Fruit fly (Drosophila melanogaster) whole organism, embryonic: Measurements from ENCODE around the gene Ran-like.
A peak's percentile ranks its signal among the peaks of the same experiment; 100 is the strongest.

ENCODE experiments used
- Adf1 ChIP-seq: fragments of 200-800 bp; sonication (Bioruptor generic); IDR thresholded peaks from 2 replicates; pipeline ENCODE4 v1.3.6; 2022; ENCODE audit warnings: missing biosample characterization, missing genetic modification characterization
- Asciz ChIP-seq: fragments of 200-800 bp; sonication (Bioruptor generic); optimal IDR thresholded peaks from 2 replicates; lab custom pipeline; 2017; ENCODE audit warnings: missing biosample characterization, mild to moderate bottlenecking, missing genetic modification characterization, missing genetic modification reagents
- Atf3 ChIP-seq: fragments of 200-800 bp; sonication (Bioruptor generic); optimal IDR thresholded peaks from 3 replicates; lab custom pipeline; 2016; ENCODE audit warnings: missing biosample characterization, missing genetic modification characterization
- BEAF-32 ChIP-seq: fragments of 200-800 bp; sonication (Bioruptor generic); optimal IDR thresholded peaks from 3 replicates; lab custom pipeline; 2017; ENCODE audit warnings: missing biosample characterization, missing genetic modification characterization, mild to moderate bottlenecking, moderate library complexity, missing genetic modification reagents
- CG11085 ChIP-seq: fragments of 200-800 bp; sonication (Bioruptor generic); IDR thresholded peaks from 2 replicates; pipeline ENCODE4 v1.3.6; 2022; ENCODE audit warnings: missing biosample characterization, missing genetic modification characterization
- CG11247 ChIP-seq: fragments of 200-800 bp; sonication (Bioruptor generic); IDR thresholded peaks from 2 replicates; pipeline ENCODE4 v1.3.6; 2022; ENCODE audit warnings: missing biosample characterization, missing genetic modification characterization
- CG15479 ChIP-seq: fragments of 200-800 bp; sonication (Bioruptor generic); optimal IDR thresholded peaks from 3 replicates; lab custom pipeline; 2019; ENCODE audit warnings: missing biosample characterization, mild to moderate bottlenecking, missing genetic modification characterization, moderate library complexity
- CG31441 ChIP-seq: fragments of 200-800 bp; sonication (Bioruptor generic); IDR thresholded peaks from 2 replicates; pipeline ENCODE4 v1.3.6; 2022; ENCODE audit warnings: missing biosample characterization, missing genetic modification characterization
- CG32532 ChIP-seq: fragments of 200-800 bp; sonication (Bioruptor generic); IDR thresholded peaks from 2 replicates; pipeline ENCODE4 v1.3.6; 2022; ENCODE audit warnings: missing biosample characterization, missing genetic modification characterization
- CG5180 ChIP-seq: fragments of 200-800 bp; sonication (Bioruptor generic); optimal IDR thresholded peaks from 3 replicates; lab custom pipeline; 2017; ENCODE audit warnings: missing biosample characterization, missing genetic modification characterization, mild to moderate bottlenecking, moderate library complexity, missing genetic modification reagents
- CG7745 ChIP-seq: fragments of 200-800 bp; sonication (Bioruptor generic); optimal IDR thresholded peaks from 2 replicates; lab custom pipeline; 2018; ENCODE audit warnings: missing biosample characterization, mild to moderate bottlenecking, missing genetic modification characterization, moderate library complexity
- CG7963 ChIP-seq: fragments of 200-800 bp; sonication (Bioruptor generic); IDR thresholded peaks from 3 replicates; pipeline ENCODE4 v1.3.6; 2022; ENCODE audit warnings: missing biosample characterization, missing genetic modification characterization; ENCODE audit not compliant: partially characterized antibody
- CG8924 ChIP-seq: fragments of 200-800 bp; optimal IDR thresholded peaks from 3 replicates; lab custom pipeline; 2019; ENCODE audit warnings: missing biosample characterization, mild to moderate bottlenecking, missing genetic modification characterization, moderate library complexity
- Chrac-16 ChIP-seq: fragments of 200-800 bp; sonication (Bioruptor generic); optimal IDR thresholded peaks from 3 replicates; lab custom pipeline; 2016; ENCODE audit warnings: missing biosample characterization, missing genetic modification characterization
- D19A ChIP-seq: fragments of 200-800 bp; optimal IDR thresholded peaks from 3 replicates; lab custom pipeline; 2019; ENCODE audit warnings: missing biosample characterization, mild to moderate bottlenecking, missing genetic modification characterization, moderate library complexity
- D19B ChIP-seq: fragments of 200-800 bp; sonication (Bioruptor generic); optimal IDR thresholded peaks from 2 replicates; lab custom pipeline; 2017; ENCODE audit warnings: missing biosample characterization, mild to moderate bottlenecking, missing genetic modification characterization
- MESR4 ChIP-seq: fragments of 200-800 bp; sonication (Bioruptor generic); optimal IDR thresholded peaks from 2 replicates; lab custom pipeline; 2018; ENCODE audit warnings: missing biosample characterization, mild to moderate bottlenecking, missing genetic modification characterization, moderate library complexity
- Max ChIP-seq: fragments of 200-800 bp; sonication (Bioruptor generic); optimal IDR thresholded peaks from 2 replicates; lab custom pipeline; 2016; ENCODE audit warnings: missing biosample characterization, mild to moderate bottlenecking, missing genetic modification characterization
- Med ChIP-seq: fragments of 200-800 bp; sonication (Bioruptor generic); peaks from one replicate; lab custom pipeline; 2016; ENCODE audit warnings: missing biosample characterization, missing genetic modification characterization, mild to moderate bottlenecking, inconsistent platforms, moderate library complexity
- cg ChIP-seq: fragments of 200-800 bp; sonication (Bioruptor generic); optimal IDR thresholded peaks from 3 replicates; lab custom pipeline; 2019; ENCODE audit warnings: missing biosample characterization, mild to moderate bottlenecking, missing genetic modification characterization, moderate library complexity
- esg ChIP-seq: fragments of 200-800 bp; sonication (Bioruptor generic); conservative IDR thresholded peaks from 2 replicates; pipeline ENCODE4 v1.3.6; 2022; ENCODE audit warnings: missing biosample characterization, missing genetic modification characterization
- fru ChIP-seq: fragments of >200 bp; optimal IDR thresholded peaks from 2 replicates; lab custom pipeline; 2017
- gfzf ChIP-seq: fragments of 200-800 bp; sonication (Bioruptor generic); optimal IDR thresholded peaks from 2 replicates; lab custom pipeline; 2016; ENCODE audit warnings: missing biosample characterization, mild to moderate bottlenecking, missing genetic modification characterization, moderate library complexity
- insv ChIP-seq, 2 experiments: fragments of 200-800 bp; sonication (Bioruptor generic); optimal IDR thresholded peaks; 3 replicates each; lab custom pipeline; 2016 to 2018; ENCODE audit warnings: missing biosample characterization in 2 of 2, missing genetic modification characterization in 2 of 2
- jing ChIP-seq: fragments of 200-800 bp; sonication (Bioruptor generic); optimal IDR thresholded peaks from 2 replicates; lab custom pipeline; 2018; ENCODE audit warnings: missing biosample characterization, mild to moderate bottlenecking, missing genetic modification characterization
- lab ChIP-seq: fragments of 200-800 bp; sonication (Bioruptor generic); optimal IDR thresholded peaks from 3 replicates; lab custom pipeline; 2017; ENCODE audit warnings: missing biosample characterization, missing genetic modification characterization, mild to moderate bottlenecking, moderate library complexity, missing genetic modification reagents
- lola ChIP-seq, 3 experiments: fragments of >200 bp in 2 of 3; fragments of 200-800 bp in 1 of 3; sonication (Bioruptor generic) in 1 of 3; optimal IDR thresholded peaks; 2 replicates each; lab custom pipeline; 2017 to 2019; ENCODE audit warnings: missing biosample characterization in 3 of 3, missing genetic modification characterization in 3 of 3, mild to moderate bottlenecking in 1 of 3, moderate library complexity in 1 of 3
- lov ChIP-seq, 2 experiments: fragments of 200-800 bp in 1 of 2; fragments of >200 bp in 1 of 2; sonication (Bioruptor generic) in 1 of 2; IDR thresholded peaks in 1 of 2; optimal IDR thresholded peaks in 1 of 2; 2 replicates in 1 of 2; 3 replicates in 1 of 2; pipeline versions ENCODE4 v1.3.6 to Lab custom; 2017 to 2022; ENCODE audit warnings: missing biosample characterization in 1 of 2, missing genetic modification characterization in 1 of 2
- luna ChIP-seq: fragments of 200-800 bp; sonication (Bioruptor generic); optimal IDR thresholded peaks from 2 replicates; lab custom pipeline; 2016; ENCODE audit warnings: missing biosample characterization, missing genetic modification characterization
- mirr ChIP-seq: fragments of 200-800 bp; sonication (Bioruptor generic); optimal IDR thresholded peaks from 3 replicates; lab custom pipeline; 2018; ENCODE audit warnings: missing biosample characterization, mild to moderate bottlenecking, missing genetic modification characterization
- nom ChIP-seq: fragments of 200-800 bp; sonication (Bioruptor generic); optimal IDR thresholded peaks from 2 replicates; lab custom pipeline; 2017; ENCODE audit warnings: missing biosample characterization, missing genetic modification characterization, mild to moderate bottlenecking, moderate library complexity, missing genetic modification reagents
- p53 ChIP-seq: fragments of 200-800 bp; sonication (Bioruptor generic); optimal IDR thresholded peaks from 2 replicates; lab custom pipeline; 2016; ENCODE audit warnings: missing biosample characterization, missing genetic modification characterization
- salm ChIP-seq: fragments of 200-800 bp; sonication (Bioruptor generic); optimal IDR thresholded peaks from 2 replicates; lab custom pipeline; 2018; ENCODE audit warnings: missing biosample characterization, mild to moderate bottlenecking, missing genetic modification characterization
- sens ChIP-seq: fragments of 200-800 bp; sonication (Bioruptor generic); peaks from one replicate; lab custom pipeline; 2016; ENCODE audit warnings: missing biosample characterization, missing genetic modification characterization
- slp2 ChIP-seq: fragments of 200-800 bp; sonication (Bioruptor generic); optimal IDR thresholded peaks from 2 replicates; lab custom pipeline; 2016; ENCODE audit warnings: missing biosample characterization, missing genetic modification characterization
- sob ChIP-seq: fragments of 200-800 bp; sonication (Bioruptor generic); IDR thresholded peaks from 2 replicates; pipeline ENCODE4 v1.3.6; 2022; ENCODE audit warnings: missing biosample characterization, missing genetic modification characterization

Gene Ran-like

DNA sequence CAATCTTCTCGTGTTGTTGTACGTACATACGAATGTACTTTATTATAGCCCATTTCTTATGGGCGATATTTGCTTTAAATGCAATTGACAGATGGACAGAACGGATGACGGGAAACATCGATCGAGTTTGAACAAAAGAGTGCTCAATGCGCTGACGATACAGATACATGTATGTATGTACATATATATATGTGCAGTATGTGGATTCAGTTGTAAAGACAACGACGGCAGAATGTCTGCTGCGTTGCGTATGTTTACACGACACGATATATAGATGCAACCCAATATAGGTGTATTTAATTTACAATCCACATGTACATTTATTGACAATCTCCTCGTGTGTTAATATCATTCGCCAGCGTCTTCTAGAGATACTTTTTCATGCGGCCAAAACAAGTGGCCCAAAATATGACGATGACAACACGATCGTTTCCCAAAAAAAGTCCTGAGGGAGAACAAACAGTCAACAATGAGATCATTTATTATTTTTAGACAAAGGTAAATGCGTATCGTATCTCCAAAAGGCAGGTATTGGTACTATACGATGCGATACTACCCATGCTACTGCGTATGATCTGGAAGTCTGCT, 45.5 kb upstream of the Ran-like start (continued):
- peak; percentile 24 for TF ChIP-seq lab (GFP tag; lab: Kevin White, UChicago)
- no peak for TF ChIP-seq CG32532
- TF ChIP-seq cg (GFP tag; lab: Kevin White, UChicago), result peak; percentile 19
- TF ChIP-seq Adf1 (GFP tag; lab: Robert Waterston, UW), result no peak
- TF ChIP-seq CG7963, result no peak
- TF ChIP-seq MESR4 (GFP tag; lab: Kevin White, UChicago), result no peak
- no peak for TF ChIP-seq mirr (GFP tag; lab: Kevin White, UChicago)
- TF ChIP-seq Atf3 (GFP tag; lab: Kevin White, UChicago), result no peak
- TF ChIP-seq CG5180 (GFP tag; lab: Kevin White, UChicago), result peak; percentile 33
- TF ChIP-seq CG8924, result peak; percentile 3
- TF ChIP-seq Asciz (GFP tag; lab: Kevin White, UChicago), result peak; percentile 43
- TF ChIP-seq jing, result no peak

DNA sequence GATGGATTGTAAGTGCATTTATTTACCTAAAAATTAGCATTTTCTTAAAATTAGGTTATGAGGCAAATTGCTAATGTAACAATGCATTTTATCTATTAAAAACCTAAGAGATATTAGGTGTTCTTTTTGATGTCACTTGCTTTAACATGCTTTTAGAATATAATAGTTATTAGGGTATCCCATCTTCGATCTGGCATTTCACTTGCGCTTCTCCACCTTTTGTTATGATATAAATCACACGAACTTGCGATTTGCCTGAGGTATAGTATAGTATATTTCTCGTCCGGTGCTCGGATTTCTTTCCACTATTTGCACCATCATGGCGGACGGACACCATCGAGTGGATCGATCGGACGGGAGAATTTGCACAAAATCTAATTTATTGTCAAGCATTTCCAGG, 44.9 kb upstream of the Ran-like start:
- TF ChIP-seq D19A (tag; lab: Kevin White, UChicago), result peak; percentile 58
- TF ChIP-seq CG31441, result no peak
- TF ChIP-seq CG11085 (GFP tag; lab: Robert Waterston, UW), result no peak
- TF ChIP-seq Chrac-16 (GFP tag; lab: Kevin White, UChicago), result no peak
- peak; percentile 66 for TF ChIP-seq Med (GFP tag; lab: Kevin White, UChicago)

DNA sequence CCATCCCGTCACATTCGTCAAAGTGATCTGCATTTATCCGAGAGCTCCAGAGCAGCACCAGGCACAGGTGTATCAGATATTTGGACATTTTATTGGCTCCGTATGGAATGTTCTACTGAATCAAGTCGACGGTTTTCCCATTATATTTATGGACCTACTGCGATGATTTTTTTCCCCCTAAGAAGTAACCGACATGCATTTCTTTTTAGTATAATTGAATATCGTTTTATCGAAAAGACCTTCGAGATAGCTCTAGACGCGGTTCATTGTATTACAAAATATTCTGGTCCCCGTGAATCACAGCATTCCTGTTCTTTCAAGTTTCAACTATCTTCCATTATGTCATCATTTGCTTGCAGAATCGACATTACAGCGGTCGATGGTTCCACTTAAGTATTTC, 43.9 kb upstream of the Ran-like start, which contains the start of gene obst-H:
Gene obst-H, minus strand, starts transcription at position 101 of the 400 bp plus-strand sequence.
- TF ChIP-seq p53 (no peak), sens (peak; percentile 7), CG11247 (no peak), lov (optimal IDR thresholded peaks at IDR 0.05; lab: Kevin White, UChicago) (no peak), lov (GFP tag; IDR thresholded peaks at IDR 0.05; lab: Robert Waterston, UW) (no peak), lola (GFP tag; optimal IDR thresholded peaks at IDR 0.05; lab: Kevin White, UChicago) (no peak), gfzf (GFP tag; lab: Kevin White, UChicago) (no peak)

DNA sequence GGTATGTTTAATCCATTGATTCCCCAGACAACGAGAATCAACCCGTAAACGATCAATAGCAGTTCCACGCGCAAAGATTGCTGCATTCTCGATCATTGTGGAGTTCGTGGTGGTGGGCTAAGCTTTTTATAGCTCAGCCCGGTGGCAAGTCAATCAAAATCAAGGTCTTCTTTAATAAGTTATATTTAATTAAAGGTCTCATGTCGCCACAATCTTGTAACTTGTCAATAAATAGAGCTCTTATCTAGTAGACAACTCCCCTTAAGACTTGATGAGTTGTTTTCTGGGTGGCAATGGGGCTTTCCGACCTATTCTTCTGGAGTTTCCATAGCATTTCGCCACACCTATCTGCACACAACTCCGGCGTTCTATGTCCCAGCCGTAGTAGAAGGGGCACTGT, 42.9 kb upstream of the Ran-like start, which contains the start of gene CG42728:
Gene CG42728, minus strand, starts transcription at position 101 of the 400 bp plus-strand sequence.
- TF ChIP-seq BEAF-32 (GFP tag; lab: Kevin White, UChicago) (no peak), slp2 (GFP tag; lab: Kevin White, UChicago) (no peak), D19B (no peak), CG11085 (GFP tag; lab: Robert Waterston, UW) (no peak), fru (no peak), esg (no peak), Max (no peak), salm (tag; lab: Kevin White, UChicago) (no peak), CG7745 (tag; lab: Kevin White, UChicago) (no peak), insv (GFP tag; optimal IDR thresholded peaks at IDR 0.05; lab: Kevin White, UChicago) (no peak), Chrac-16 (GFP tag; lab: Kevin White, UChicago) (no peak), sob (GFP tag; lab: Robert Waterston, UW) (no peak), CG15479 (GFP tag; lab: Kevin White, UChicago) (no peak), nom (GFP tag; lab: Kevin White, UChicago) (no peak), luna (GFP tag; lab: Kevin White, UChicago) (no peak)
